Worm (Caenorhabditis elegans): ENCODE measurements around the gene unc-79.

Gene unc-79

DNA sequence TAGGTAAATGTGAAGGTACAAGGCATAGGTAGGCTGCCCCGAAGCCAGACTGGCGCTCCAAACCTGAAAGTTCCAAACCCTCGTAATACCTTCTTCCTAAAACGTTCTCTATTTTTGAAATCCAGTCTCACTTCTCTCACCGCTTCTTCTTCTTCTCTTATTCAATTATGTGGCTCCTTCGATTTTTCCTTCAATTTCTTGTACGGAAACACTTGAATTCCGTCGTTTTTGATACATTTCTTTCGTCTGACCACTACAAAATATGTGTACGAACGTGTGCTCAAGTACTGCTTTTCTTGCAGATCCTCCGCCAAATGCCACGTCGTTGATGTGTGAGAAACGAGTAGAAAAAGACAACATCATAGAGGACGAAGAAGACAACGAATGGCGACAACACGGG, at the start of gene unc-79:
unc-79 (plus strand) TSS at position 301 of the 400 bp plus-strand sequence.
- TF ChIP-seq sea-1 (GFP tag; conservative IDR thresholded peaks at IDR 0.05) (no peak), tbx-37 (GFP tag; conservative IDR thresholded peaks at IDR 0.05) (no peak), flt-1 (GFP tag; IDR thresholded peaks at IDR 0.05) (no peak), ama-1 (optimal IDR thresholded peaks at IDR 0.05) (no peak), F13C5.2 (tag; optimal IDR thresholded peaks at IDR 0.05) (no peak), hmbx-1 (tag; optimal IDR thresholded peaks at IDR 0.05) (no peak), hnd-1 (tag; optimal IDR thresholded peaks at IDR 0.05) (no peak)

DNA sequence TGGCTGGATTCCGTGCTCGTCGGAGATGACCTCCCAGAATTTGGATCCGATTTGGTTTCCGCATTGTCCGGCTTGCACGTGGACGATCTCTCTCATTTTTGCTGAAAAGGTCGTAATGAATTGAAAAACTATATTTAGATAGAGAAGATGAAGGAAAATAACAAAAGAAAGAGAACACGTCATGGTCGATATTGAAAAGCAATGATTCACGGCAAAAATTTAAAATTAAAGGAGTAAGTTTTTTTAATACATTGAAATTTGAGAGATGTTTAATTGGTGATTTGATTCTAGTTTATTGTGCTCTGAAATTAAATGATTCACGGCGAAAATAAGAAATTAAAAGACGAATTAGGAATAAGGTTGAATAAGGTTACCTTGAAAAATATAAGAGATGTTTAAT, 48.9 kb upstream of the unc-79 start, which contains the start of gene tbb-2:
tbb-2 (minus strand) TSS at position 101 of the 400 bp plus-strand sequence.
- TF ChIP-seq sea-1 (GFP tag; conservative IDR thresholded peaks at IDR 0.05) (no peak), aly-1 (tag; optimal IDR thresholded peaks at IDR 0.05) (no peak), flt-1 (GFP tag; IDR thresholded peaks at IDR 0.05) (no peak), tbx-11 (GFP tag; IDR thresholded peaks at IDR 0.05) (no peak), hnd-1 (tag; optimal IDR thresholded peaks at IDR 0.05) (no peak), F13C5.2 (tag; optimal IDR thresholded peaks at IDR 0.05) (no peak), B0310.2 (tag; optimal IDR thresholded peaks at IDR 0.05) (no peak), ama-1 (optimal IDR thresholded peaks at IDR 0.05) (no peak), hmg-4 (GFP tag; optimal IDR thresholded peaks at IDR 0.05) (no peak), tra-4 (tag; optimal IDR thresholded peaks at IDR 0.05) (no peak), ets-7 (tag; optimal IDR thresholded peaks at IDR 0.05) (no peak), ceh-36 (tag; optimal IDR thresholded peaks at IDR 0.05) (no peak), tbx-37 (GFP tag; conservative IDR thresholded peaks at IDR 0.05) (no peak), scrt-1 (GFP tag; IDR thresholded peaks at IDR 0.05) (no peak)

DNA sequence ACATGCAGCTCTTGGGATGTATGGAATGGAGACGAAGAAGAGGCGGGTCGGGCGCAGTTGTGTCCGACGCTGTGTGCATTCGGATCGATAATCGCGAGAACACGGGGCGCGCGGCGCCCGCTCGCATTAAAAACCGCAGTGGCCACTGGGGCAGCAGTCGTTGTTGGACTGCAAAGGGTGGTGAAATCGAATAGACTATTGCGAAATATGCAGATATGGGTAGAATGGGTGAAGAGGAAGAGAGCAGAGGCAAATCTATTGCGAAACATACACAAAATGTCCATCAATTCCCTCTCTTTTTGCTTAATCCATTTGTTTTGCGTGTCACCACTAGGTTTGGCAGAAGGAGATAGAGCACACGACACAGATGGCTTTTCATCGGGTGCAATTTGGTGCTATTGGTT, 48.3 kb upstream of the unc-79 start:
- TF ChIP-seq ceh-36 (tag; optimal IDR thresholded peaks at IDR 0.05), result no peak
- TF ChIP-seq tbx-37 (GFP tag; conservative IDR thresholded peaks at IDR 0.05), result no peak
- TF ChIP-seq tra-4 (tag; optimal IDR thresholded peaks at IDR 0.05), result no peak
- TF ChIP-seq hnd-1 (tag; optimal IDR thresholded peaks at IDR 0.05), result no peak
- TF ChIP-seq aly-1 (tag; optimal IDR thresholded peaks at IDR 0.05), result no peak
- TF ChIP-seq hmg-4 (GFP tag; optimal IDR thresholded peaks at IDR 0.05), result no peak
- TF ChIP-seq tbx-11 (GFP tag; IDR thresholded peaks at IDR 0.05), result no peak
- no peak for TF ChIP-seq pes-1 (GFP tag; IDR thresholded peaks at IDR 0.05)
- TF ChIP-seq ceh-13 (GFP tag; optimal IDR thresholded peaks at IDR 0.05), result no peak
- TF ChIP-seq hmbx-1 (tag; optimal IDR thresholded peaks at IDR 0.05), result no peak
- TF ChIP-seq sea-1 (GFP tag; conservative IDR thresholded peaks at IDR 0.05), result no peak

DNA sequence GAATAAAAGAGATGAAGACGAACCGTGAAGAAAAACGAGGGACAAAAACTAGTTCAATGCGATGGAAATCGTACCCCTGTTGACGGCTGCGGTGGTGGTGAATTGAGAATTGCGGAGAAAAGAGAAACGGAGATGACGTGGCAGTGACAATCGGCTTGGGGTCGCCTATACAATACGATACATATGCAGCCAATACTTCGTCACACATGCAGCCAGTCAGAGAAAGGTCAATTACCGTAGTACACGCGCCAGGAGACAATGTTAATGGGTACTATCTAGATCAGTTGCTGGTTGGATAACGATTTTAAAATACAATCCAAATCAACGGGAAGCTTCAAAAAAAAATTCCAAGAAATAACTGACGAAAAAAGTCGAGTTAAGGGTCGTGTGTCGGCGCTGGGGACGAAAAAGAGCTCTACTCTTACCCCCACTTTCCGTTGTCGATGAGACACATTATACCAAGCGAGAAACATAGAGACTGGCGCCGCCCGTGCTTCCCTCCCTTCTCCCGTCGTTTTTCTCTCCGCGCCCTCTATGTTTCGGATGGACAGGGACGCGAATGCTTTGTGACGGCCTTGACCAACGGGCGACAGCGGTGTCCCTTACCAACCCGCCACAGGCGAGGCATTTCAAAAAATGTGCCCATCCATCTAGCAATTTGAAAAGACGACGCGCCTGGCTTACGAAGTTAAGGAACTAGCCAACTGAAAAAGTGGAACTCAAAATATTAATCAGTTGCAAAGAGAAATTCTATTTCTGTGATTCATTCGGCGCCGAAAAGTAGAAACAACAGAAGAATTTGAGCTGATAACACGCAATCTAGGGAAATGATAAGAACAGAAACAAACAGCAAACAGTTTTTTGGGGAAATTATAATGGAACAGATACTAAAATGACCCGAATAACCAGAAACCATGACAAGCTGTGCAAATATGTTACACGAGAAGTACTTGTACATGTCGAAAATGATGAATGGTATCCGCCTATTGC, 47.5 kb upstream of the unc-79 start:
- TF ChIP-seq hnd-1 (tag; optimal IDR thresholded peaks at IDR 0.05) (no peak), aly-1 (tag; optimal IDR thresholded peaks at IDR 0.05) (no peak), scrt-1 (GFP tag; IDR thresholded peaks at IDR 0.05) (no peak), pes-1 (GFP tag; IDR thresholded peaks at IDR 0.05) (no peak), hmbx-1 (tag; optimal IDR thresholded peaks at IDR 0.05) (no peak), ceh-13 (GFP tag; optimal IDR thresholded peaks at IDR 0.05) (no peak), hmg-4 (GFP tag; optimal IDR thresholded peaks at IDR 0.05) (peak; percentile 10)

DNA sequence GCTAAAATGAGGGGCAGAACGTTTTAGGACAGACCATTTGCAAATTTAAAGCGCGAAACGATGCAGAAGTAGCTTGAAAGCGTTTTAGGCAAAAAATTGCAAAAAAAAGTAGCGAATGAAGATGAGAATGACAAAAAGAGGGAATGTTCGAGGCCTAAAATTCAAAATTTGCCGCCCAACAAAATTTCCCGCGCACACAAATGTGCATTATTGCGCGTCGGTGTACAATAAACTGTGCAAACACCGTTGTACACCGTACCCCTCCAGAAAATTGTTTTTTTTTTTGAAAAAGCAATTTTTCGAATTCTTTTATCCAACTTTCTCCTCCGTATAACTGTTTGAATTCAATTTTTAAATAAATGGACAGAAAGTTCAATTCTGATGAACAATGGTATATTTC, 46.6 kb upstream of the unc-79 start, which contains the start of gene snpc-3.4:
snpc-3.4 (plus strand) TSS at position 237 of the 400 bp plus-strand sequence.
- TF ChIP-seq ets-7 (tag; optimal IDR thresholded peaks at IDR 0.05), result no peak
- TF ChIP-seq F13C5.2 (tag; optimal IDR thresholded peaks at IDR 0.05), result peak; percentile 20

DNA sequence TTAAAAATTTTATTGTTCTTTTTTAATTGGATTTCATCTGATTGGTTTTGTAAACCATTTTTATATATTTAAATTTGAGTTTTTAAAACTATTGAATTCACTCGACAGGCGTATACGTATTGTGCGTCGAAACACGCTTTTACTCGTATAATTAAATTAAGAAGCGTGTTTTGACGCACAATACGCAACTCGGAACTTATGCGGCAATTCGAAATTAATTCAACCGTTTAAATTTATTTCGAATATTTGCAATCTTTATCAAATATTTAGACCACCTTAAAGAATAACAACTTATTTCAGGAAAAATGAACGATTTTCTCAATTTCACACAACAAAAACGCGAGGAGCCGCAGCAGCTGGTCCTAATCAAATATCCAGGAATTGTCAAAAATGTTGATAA, 44.6 kb upstream of the unc-79 start, which contains the start of gene tftc-5:
tftc-5 (plus strand) TSS at position 301 of the 400 bp plus-strand sequence.
- TF ChIP-seq pes-1 (GFP tag; IDR thresholded peaks at IDR 0.05), result no peak
- TF ChIP-seq B0310.2 (tag; optimal IDR thresholded peaks at IDR 0.05), result no peak
- no peak for TF ChIP-seq ceh-13 (GFP tag; optimal IDR thresholded peaks at IDR 0.05)
- no peak for TF ChIP-seq flt-1 (GFP tag; IDR thresholded peaks at IDR 0.05)
- no peak for TF ChIP-seq F13C5.2 (tag; optimal IDR thresholded peaks at IDR 0.05)
- no peak for TF ChIP-seq hmbx-1 (tag; optimal IDR thresholded peaks at IDR 0.05)
- no peak for TF ChIP-seq aly-1 (tag; optimal IDR thresholded peaks at IDR 0.05)
- no peak for TF ChIP-seq sea-1 (GFP tag; conservative IDR thresholded peaks at IDR 0.05)
- no peak for TF ChIP-seq ets-7 (tag; optimal IDR thresholded peaks at IDR 0.05)
- TF ChIP-seq tbx-37 (GFP tag; conservative IDR thresholded peaks at IDR 0.05), result no peak
- TF ChIP-seq ama-1 (optimal IDR thresholded peaks at IDR 0.05), result no peak
- TF ChIP-seq tra-4 (tag; optimal IDR thresholded peaks at IDR 0.05), result no peak
- no peak for TF ChIP-seq tbx-11 (GFP tag; IDR thresholded peaks at IDR 0.05)
- TF ChIP-seq scrt-1 (GFP tag; IDR thresholded peaks at IDR 0.05), result no peak
- TF ChIP-seq ceh-36 (tag; optimal IDR thresholded peaks at IDR 0.05), result no peak
- TF ChIP-seq hnd-1 (tag; optimal IDR thresholded peaks at IDR 0.05), result no peak
- TF ChIP-seq hmg-4 (GFP tag; optimal IDR thresholded peaks at IDR 0.05), result no peak

DNA sequence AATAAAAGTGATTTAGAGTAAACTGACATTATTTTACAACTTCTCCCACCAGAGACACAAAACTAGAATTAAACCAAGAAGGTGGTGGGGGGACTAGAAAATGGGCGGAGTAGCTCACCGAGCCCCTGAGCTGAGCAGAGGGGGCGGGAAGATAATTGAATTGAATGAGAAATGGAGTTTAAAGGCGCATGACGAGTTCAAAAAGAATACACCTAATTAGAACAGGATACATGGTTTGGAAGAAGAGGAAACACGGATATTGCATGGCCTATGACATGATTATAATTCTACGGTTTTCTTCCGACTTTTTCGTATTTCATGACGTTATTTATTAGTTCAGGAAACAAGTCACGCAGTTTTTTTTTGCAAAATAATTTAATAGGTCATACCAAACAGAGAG, 38.4 kb upstream of the unc-79 start, which contains the start of gene T02C12.5:
T02C12.5 (minus strand) TSS at position 101 of the 400 bp plus-strand sequence.
- TF ChIP-seq sea-1 (GFP tag; conservative IDR thresholded peaks at IDR 0.05) (no peak), flt-1 (GFP tag; IDR thresholded peaks at IDR 0.05) (no peak), aly-1 (tag; optimal IDR thresholded peaks at IDR 0.05) (no peak), scrt-1 (GFP tag; IDR thresholded peaks at IDR 0.05) (no peak)

DNA sequence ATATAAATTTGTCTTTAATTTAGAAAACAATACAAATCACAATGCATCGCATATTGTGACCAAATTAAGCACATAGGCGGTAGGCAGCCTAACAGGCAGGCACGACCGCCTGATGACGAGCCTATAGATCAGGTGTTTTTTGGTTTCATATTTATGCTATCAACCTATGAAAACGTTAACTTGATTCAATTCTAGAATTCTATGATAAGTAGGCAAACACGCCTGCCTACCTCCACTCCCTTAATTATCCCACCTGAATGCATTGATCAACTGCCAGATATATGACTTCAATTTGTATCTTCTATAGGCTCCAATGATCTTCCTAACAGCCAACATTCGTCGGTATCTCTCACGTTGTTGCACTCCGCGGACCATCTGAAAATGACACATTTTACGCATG, 35.6 kb upstream of the unc-79 start:
- TF ChIP-seq pes-1 (GFP tag; IDR thresholded peaks at IDR 0.05) (no peak), flt-1 (GFP tag; IDR thresholded peaks at IDR 0.05) (no peak), aly-1 (tag; optimal IDR thresholded peaks at IDR 0.05) (no peak), hnd-1 (tag; optimal IDR thresholded peaks at IDR 0.05) (no peak), ceh-13 (GFP tag; optimal IDR thresholded peaks at IDR 0.05) (no peak), scrt-1 (GFP tag; IDR thresholded peaks at IDR 0.05) (no peak), tbx-37 (GFP tag; conservative IDR thresholded peaks at IDR 0.05) (no peak), hmg-4 (GFP tag; optimal IDR thresholded peaks at IDR 0.05) (no peak), F13C5.2 (tag; optimal IDR thresholded peaks at IDR 0.05) (no peak)
